Worm (Caenorhabditis elegans) whole organism, L3 larva: ENCODE data around the gene W02D7.11.

Experiments used
- R02D3.7 ChIP-seq: fragments of 150-350 bp; optimal IDR thresholded peaks from 2 replicates; lab custom pipeline; 2014; ENCODE audit warnings: missing biosample characterization, missing genetic modification characterization
- ZK546.5 ChIP-seq: sonication (generic microtip); optimal IDR thresholded peaks from 2 replicates; lab custom pipeline; 2017; ENCODE audit warnings: missing biosample characterization, missing genetic modification characterization
- aly-2 ChIP-seq: fragments of 150-350 bp; optimal IDR thresholded peaks from 2 replicates; lab custom pipeline; 2014; ENCODE audit warnings: missing biosample characterization, missing genetic modification characterization
- ceh-28 ChIP-seq: fragments of 150-350 bp; optimal IDR thresholded peaks from 2 replicates; lab custom pipeline; 2014; ENCODE audit warnings: missing biosample characterization, missing genetic modification reagents, missing genetic modification characterization
- ceh-82 ChIP-seq: fragments of 150-350 bp; optimal IDR thresholded peaks from 2 replicates; lab custom pipeline; 2014; ENCODE audit warnings: missing biosample characterization, missing genetic modification characterization
- ceh-9 ChIP-seq: sonication (generic microtip); optimal IDR thresholded peaks from 2 replicates; lab custom pipeline; 2018; ENCODE audit warnings: missing biosample characterization, missing genetic modification characterization
- daf-12 ChIP-seq: fragments of 150-350 bp; optimal IDR thresholded peaks from 2 replicates; lab custom pipeline; 2014; ENCODE audit warnings: missing biosample characterization, missing genetic modification reagents, missing genetic modification characterization
- egl-27 ChIP-seq: sonication (generic microtip); optimal IDR thresholded peaks from 4 replicates; lab custom pipeline; 2017; ENCODE audit warnings: missing biosample characterization, missing genetic modification reagents, missing genetic modification characterization
- egl-5 ChIP-seq: fragments of 150-350 bp; optimal IDR thresholded peaks from 2 replicates; lab custom pipeline; 2017; ENCODE audit warnings: missing biosample characterization, missing genetic modification reagents, missing genetic modification characterization, inconsistent platforms
- elt-1 ChIP-seq: fragments of 150-350 bp; optimal IDR thresholded peaks from 2 replicates; lab custom pipeline; 2014; ENCODE audit warnings: missing biosample characterization, missing genetic modification characterization
- elt-2 ChIP-seq: sonication (generic microtip); optimal IDR thresholded peaks from 2 replicates; lab custom pipeline; 2016; ENCODE audit warnings: missing genetic modification reagents, mild to moderate bottlenecking, missing genetic modification characterization, missing compliant biosample characterization
- elt-3 ChIP-seq, 3 experiments: fragments of 150-350 bp in 1 of 3; sonication (generic microtip) in 2 of 3; optimal IDR thresholded peaks; 2 replicates in 2 of 3; 4 replicates in 1 of 3; lab custom pipeline; 2014 to 2017; ENCODE audit warnings: missing biosample characterization in 3 of 3, missing genetic modification characterization in 3 of 3
- eor-1 ChIP-seq, 2 experiments: fragments of 150-350 bp; optimal IDR thresholded peaks; 2 replicates each; lab custom pipeline; 2014 to 2018; ENCODE audit warnings: missing biosample characterization in 2 of 2, missing genetic modification characterization in 2 of 2
- fkh-10 ChIP-seq: sonication (generic microtip); optimal IDR thresholded peaks from 2 replicates; lab custom pipeline; 2017; ENCODE audit warnings: missing biosample characterization, missing genetic modification reagents, missing genetic modification characterization
- fos-1 ChIP-seq: fragments of 150-350 bp; optimal IDR thresholded peaks from 2 replicates; lab custom pipeline; 2014; ENCODE audit warnings: missing biosample characterization, missing genetic modification characterization
- hmg-11 ChIP-seq: sonication (generic microtip); optimal IDR thresholded peaks from 2 replicates; lab custom pipeline; 2016; ENCODE audit warnings: missing genetic modification characterization, missing compliant biosample characterization
- lin-15B ChIP-seq: fragments of 150-350 bp; optimal IDR thresholded peaks from 2 replicates; lab custom pipeline; 2014; ENCODE audit warnings: missing biosample characterization, missing genetic modification characterization
- lin-39 ChIP-seq: fragments of 150-350 bp; optimal IDR thresholded peaks from 2 replicates; lab custom pipeline; 2018; ENCODE audit warnings: missing biosample characterization, missing genetic modification reagents, missing genetic modification characterization
- lsy-12 ChIP-seq: sonication (generic microtip); optimal IDR thresholded peaks from 2 replicates; lab custom pipeline; 2016; ENCODE audit warnings: mild to moderate bottlenecking, missing genetic modification characterization, missing compliant biosample characterization
- mdl-1 ChIP-seq: fragments of 150-350 bp; optimal IDR thresholded peaks from 2 replicates; lab custom pipeline; 2014; ENCODE audit warnings: missing biosample characterization, missing genetic modification characterization
- mml-1 ChIP-seq: fragments of 150-350 bp; sonication (generic microtip); optimal IDR thresholded peaks from 3 replicates; lab custom pipeline; 2014; ENCODE audit warnings: missing biosample characterization, missing genetic modification characterization
- nfya-1 ChIP-seq: sonication (generic microtip); optimal IDR thresholded peaks from 2 replicates; lab custom pipeline; 2017; ENCODE audit warnings: missing genetic modification characterization, mild to moderate bottlenecking, missing compliant biosample characterization, antibody characterized with exemption, moderate library complexity; ENCODE audit not compliant: insufficient read depth
- nhr-23 ChIP-seq: fragments of 150-350 bp; optimal IDR thresholded peaks from 2 replicates; lab custom pipeline; 2014; ENCODE audit warnings: missing biosample characterization, missing genetic modification reagents, missing genetic modification characterization
- nhr-237 ChIP-seq: fragments of 150-350 bp; optimal IDR thresholded peaks from 2 replicates; lab custom pipeline; 2014; ENCODE audit warnings: missing biosample characterization, missing genetic modification characterization
- nhr-25 ChIP-seq: sonication (generic microtip); optimal IDR thresholded peaks from 2 replicates; lab custom pipeline; 2017; ENCODE audit warnings: missing biosample characterization, missing genetic modification characterization
- nhr-28 ChIP-seq: fragments of 150-350 bp; optimal IDR thresholded peaks from 2 replicates; lab custom pipeline; 2014; ENCODE audit warnings: missing biosample characterization, missing genetic modification characterization
- nhr-43 ChIP-seq: sonication (generic microtip); optimal IDR thresholded peaks from 2 replicates; lab custom pipeline; 2016; ENCODE audit warnings: mild to moderate bottlenecking, missing genetic modification characterization, missing compliant biosample characterization; ENCODE audit not compliant: poor library complexity, severe bottlenecking
- nhr-67 ChIP-seq: fragments of 150-350 bp; optimal IDR thresholded peaks from 2 replicates; lab custom pipeline; 2014; ENCODE audit warnings: missing biosample characterization, missing genetic modification characterization
- nhr-76 ChIP-seq: fragments of 150-350 bp; sonication (generic microtip); optimal IDR thresholded peaks from 5 replicates; lab custom pipeline; 2014; ENCODE audit warnings: missing biosample characterization, missing genetic modification characterization
- nhr-77 ChIP-seq: fragments of 150-350 bp; optimal IDR thresholded peaks from 2 replicates; lab custom pipeline; 2014; ENCODE audit warnings: missing biosample characterization, missing genetic modification characterization
- pha-4 ChIP-seq: fragments of 150-350 bp; optimal IDR thresholded peaks from 2 replicates; lab custom pipeline; 2014; ENCODE audit warnings: missing biosample characterization, missing genetic modification reagents, missing genetic modification characterization
- pqm-1 ChIP-seq: fragments of 150-350 bp; optimal IDR thresholded peaks from 2 replicates; lab custom pipeline; 2017; ENCODE audit warnings: missing biosample characterization, missing genetic modification characterization, inconsistent platforms
- sea-2 ChIP-seq: fragments of 150-350 bp; sonication (generic microtip); optimal IDR thresholded peaks from 4 replicates; lab custom pipeline; 2014; ENCODE audit warnings: missing biosample characterization, missing genetic modification reagents, missing genetic modification characterization
- snpc-4 ChIP-seq: fragments of 150-350 bp; optimal IDR thresholded peaks from 2 replicates; lab custom pipeline; 2014; ENCODE audit warnings: missing biosample characterization, missing genetic modification characterization
- tbx-2 ChIP-seq: sonication (generic microtip); optimal IDR thresholded peaks from 2 replicates; lab custom pipeline; 2016; ENCODE audit warnings: mild to moderate bottlenecking, missing genetic modification characterization, missing compliant biosample characterization
- unc-39 ChIP-seq: sonication (generic microtip); optimal IDR thresholded peaks from 4 replicates; lab custom pipeline; 2017; ENCODE audit warnings: missing biosample characterization, missing genetic modification characterization
- unc-62 ChIP-seq: fragments of 150-350 bp; sonication (generic microtip); optimal IDR thresholded peaks from 4 replicates; lab custom pipeline; 2014; ENCODE audit warnings: missing biosample characterization, missing genetic modification reagents, missing genetic modification characterization
- zag-1 ChIP-seq: fragments of 150-350 bp; optimal IDR thresholded peaks from 2 replicates; lab custom pipeline; 2014; ENCODE audit warnings: missing biosample characterization, missing genetic modification characterization
- ztf-11 ChIP-seq: fragments of 150-350 bp; optimal IDR thresholded peaks from 2 replicates; lab custom pipeline; 2014; ENCODE audit warnings: missing biosample characterization, missing genetic modification characterization
- ztf-4 ChIP-seq: fragments of 150-350 bp; optimal IDR thresholded peaks from 2 replicates; lab custom pipeline; 2014; ENCODE audit warnings: missing biosample characterization, missing genetic modification characterization

The W02D7.11 gene

ce11 chrV:8304461-8305195 lies at the start of gene W02D7.11:
Gene W02D7.11 (minus strand): TSS chrV:8304511.
- TF ChIP-seq eor-1 (tag; optimal IDR thresholded peaks at IDR 0.05; lab: Kevin White, UChicago) (no peak), tbx-2 (tag; lab: Kevin White, UChicago) (no peak), pha-4 (tag; lab: Kevin White, UChicago) (peak; percentile 87), pqm-1 (tag; lab: Kevin White, UChicago) (peak; percentile 9), ceh-28 (tag; lab: Kevin White, UChicago) (no peak), elt-2 (tag; lab: Kevin White, UChicago) (peak; percentile 36)

- no peak for TF ChIP-seq nfya-1 (tag; lab: Kevin White, UChicago)
- no peak for TF ChIP-seq fkh-10 (GFP tag; lab: Kevin White, UChicago)
- no peak for TF ChIP-seq ztf-11 (tag; lab: Kevin White, UChicago)
- TF ChIP-seq ceh-82 (tag; lab: Kevin White, UChicago): no peak
- TF ChIP-seq ceh-28 (tag; lab: Kevin White, UChicago): no peak
- TF ChIP-seq nhr-67 (tag; lab: Kevin White, UChicago): no peak
- TF ChIP-seq nhr-76 (tag; lab: Kevin White, UChicago): no peak
- no peak for TF ChIP-seq nhr-28 (tag; lab: Kevin White, UChicago)
- no peak for TF ChIP-seq fos-1 (tag; lab: Kevin White, UChicago)
- TF ChIP-seq pha-4 (tag; lab: Kevin White, UChicago): no peak
- no peak for TF ChIP-seq nhr-43 (tag; lab: Kevin White, UChicago)
- TF ChIP-seq aly-2 (tag; lab: Kevin White, UChicago): no peak
- no peak for TF ChIP-seq unc-62 (GFP tag; lab: Kevin White, UChicago)
- TF ChIP-seq nhr-25 (tag; lab: Kevin White, UChicago): no peak
- TF ChIP-seq egl-27 (tag; lab: Kevin White, UChicago): no peak
- no peak for TF ChIP-seq mdl-1 (tag; lab: Kevin White, UChicago)
- no peak for TF ChIP-seq nhr-237 (tag; lab: Kevin White, UChicago)
- no peak for TF ChIP-seq lsy-12 (tag; lab: Kevin White, UChicago)
- no peak for TF ChIP-seq eor-1 (tag; optimal IDR thresholded peaks at IDR 0.05; lab: Kevin White, UChicago)
- TF ChIP-seq lin-39 (tag; lab: Kevin White, UChicago): no peak
Measured at ce11 chrV:8351371-8351770, 47.1 kb upstream of the W02D7.11 start, which contains the start of gene srsx-22. Gene srsx-22 (plus strand): TSS chrV:8351671.

ce11 chrV:8349950-8350349 lies 45.6 kb upstream of the W02D7.11 start:
- TF ChIP-seq elt-1: no peak
- TF ChIP-seq tbx-2 (tag; lab: Kevin White, UChicago): no peak
- TF ChIP-seq, all 47 proteins: peak for 0

ce11 chrV:8348959-8349389 lies 44.7 kb upstream of the W02D7.11 start:
- TF ChIP-seq nhr-77 (tag; lab: Kevin White, UChicago) (peak; percentile 45), unc-39 (tag; lab: Kevin White, UChicago) (no peak), ztf-11 (tag; lab: Kevin White, UChicago) (no peak), nfya-1 (tag; lab: Kevin White, UChicago) (peak; percentile 94), sea-2 (GFP tag; lab: Kevin White, UChicago) (no peak), fos-1 (tag; lab: Kevin White, UChicago) (peak; percentile 13), nhr-25 (tag; lab: Kevin White, UChicago) (peak; percentile 84), nhr-237 (tag; lab: Kevin White, UChicago) (no peak), lsy-12 (tag; lab: Kevin White, UChicago) (peak; percentile 36), egl-5 (no peak), ZK546.5 (tag; lab: Kevin White, UChicago) (no peak), ztf-4 (tag; lab: Kevin White, UChicago) (no peak), lin-39 (tag; lab: Kevin White, UChicago) (peak; percentile 74), fkh-10 (GFP tag; lab: Kevin White, UChicago) (no peak), nhr-28 (tag; lab: Kevin White, UChicago) (no peak), nhr-23 (tag; lab: Kevin White, UChicago) (peak; percentile 85), daf-12 (tag; lab: Kevin White, UChicago) (no peak), nhr-43 (tag; lab: Kevin White, UChicago) (peak; percentile 89), unc-62 (GFP tag; lab: Kevin White, UChicago) (peak; percentile 45), ceh-28 (tag; lab: Kevin White, UChicago) (peak; percentile 75), mml-1 (no peak), hmg-11 (peak; percentile 78), R02D3.7 (tag; lab: Kevin White, UChicago) (peak; percentile 78), elt-2 (tag; lab: Kevin White, UChicago) (peak; percentile 71), pha-4 (tag; lab: Kevin White, UChicago) (peak; percentile 73), aly-2 (tag; lab: Kevin White, UChicago) (peak; percentile 29), snpc-4 (tag; lab: Kevin White, UChicago) (peak; percentile 99), ceh-9 (tag; lab: Kevin White, UChicago) (no peak), lin-15B (tag; lab: Kevin White, UChicago) (peak; percentile 70), tbx-2 (tag; lab: Kevin White, UChicago) (peak; percentile 74), nhr-67 (tag; lab: Kevin White, UChicago) (no peak), mdl-1 (tag; lab: Kevin White, UChicago) (no peak), elt-1 (peak; percentile 19), eor-1 (tag; optimal IDR thresholded peaks at IDR 0.05; lab: Kevin White, UChicago) (no peak), zag-1 (tag; lab: Kevin White, UChicago) (peak; percentile 9), egl-27 (tag; lab: Kevin White, UChicago) (peak; percentile 63), elt-3 (tag; optimal IDR thresholded peaks at IDR 0.05; lab: Kevin White, UChicago) (peak in 1 of 3 experiments; percentile 14)
